Worm (Caenorhabditis elegans): Measurements from ENCODE around the gene K08E7.8.

DNA sequence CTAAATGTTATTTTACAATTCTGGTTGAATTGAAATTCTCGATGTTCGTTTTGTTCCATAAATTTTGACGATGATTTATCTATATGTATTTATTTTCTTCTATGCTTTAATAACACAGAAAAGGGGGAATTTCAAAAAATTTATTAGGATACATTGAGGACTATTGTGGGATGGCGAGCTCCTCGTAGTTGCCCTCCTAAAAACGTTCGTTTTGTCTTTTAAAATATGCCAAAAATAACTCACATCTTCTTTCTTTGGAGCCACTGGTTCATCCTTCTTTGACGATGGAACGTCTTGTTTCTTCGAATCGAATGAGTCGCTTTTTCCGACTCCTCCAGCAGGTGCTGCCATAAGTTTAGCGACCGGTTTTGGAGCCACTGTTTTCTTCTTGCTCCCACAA lies 15.3 kb downstream of the K08E7.8 start:
- TF ChIP-seq flt-1 (GFP tag; IDR thresholded peaks at IDR 0.05) = no peak
- no peak for TF ChIP-seq ref-1 (GFP tag; conservative IDR thresholded peaks at IDR 0.05)
- no peak for TF ChIP-seq ztf-29 (GFP tag; IDR thresholded peaks at IDR 0.05)

All from whole organism, midembryonic.